Worm (Caenorhabditis elegans): ENCODE results near the gene str-99.

The str-99 gene

ce11 chrV:16114237-16114636, 44.1 kb downstream of the str-99 start, which contains the start of gene srxa-16:
srxa-16 (minus strand) TSS chrV:16114337.
- TF ChIP-seq ztf-3 (GFP tag; optimal IDR thresholded peaks at IDR 0.05) = no peak

Measured in whole organism, young adult.